Worm (Caenorhabditis elegans): Measurements from ENCODE around the gene ham-3.

DNA sequence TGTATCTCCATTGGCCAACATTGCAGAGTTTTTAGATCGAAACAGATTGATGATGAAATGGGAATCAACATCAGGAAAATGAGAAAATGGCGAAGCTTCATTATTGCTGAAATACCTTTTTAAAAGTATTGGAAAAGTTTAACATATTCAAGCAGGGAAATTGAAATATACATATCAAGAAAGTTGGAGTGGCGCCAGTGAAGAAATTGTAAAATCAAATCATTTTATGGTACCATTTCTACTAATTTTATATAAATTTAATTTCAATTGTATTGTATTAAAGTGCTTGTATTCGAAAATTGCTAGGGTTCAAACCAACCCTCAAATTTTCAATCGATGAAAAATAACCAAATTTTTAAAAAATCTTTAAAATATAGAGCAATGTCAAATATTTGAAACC, 14.2 kb upstream of the ham-3 start, which contains the start of gene srt-55:
- TF ChIP-seq nhr-237 (tag; optimal IDR thresholded peaks at IDR 0.05) = no peak
- TF ChIP-seq ama-1 (optimal IDR thresholded peaks at IDR 0.05) = no peak
- TF ChIP-seq nhr-23 (tag; optimal IDR thresholded peaks at IDR 0.05) = no peak
- no peak for TF ChIP-seq unc-39 (tag; optimal IDR thresholded peaks at IDR 0.05)
- no peak for TF ChIP-seq lsy-2 (tag; optimal IDR thresholded peaks at IDR 0.05)
- no peak for TF ChIP-seq ZK546.5 (tag; optimal IDR thresholded peaks at IDR 0.05)
- no peak for TF ChIP-seq nhr-12 (tag; optimal IDR thresholded peaks at IDR 0.05)
- TF ChIP-seq nhr-11 (tag; optimal IDR thresholded peaks at IDR 0.05) = no peak
- TF ChIP-seq nhr-77 (tag; optimal IDR thresholded peaks at IDR 0.05) = no peak
- TF ChIP-seq zag-1 (tag; optimal IDR thresholded peaks at IDR 0.05) = no peak
- TF ChIP-seq R02D3.7 (tag; optimal IDR thresholded peaks at IDR 0.05) = no peak

Data from whole organism, L2 larva.